Fruit fly (Drosophila melanogaster): ENCODE results near the gene CG8916.

DNA sequence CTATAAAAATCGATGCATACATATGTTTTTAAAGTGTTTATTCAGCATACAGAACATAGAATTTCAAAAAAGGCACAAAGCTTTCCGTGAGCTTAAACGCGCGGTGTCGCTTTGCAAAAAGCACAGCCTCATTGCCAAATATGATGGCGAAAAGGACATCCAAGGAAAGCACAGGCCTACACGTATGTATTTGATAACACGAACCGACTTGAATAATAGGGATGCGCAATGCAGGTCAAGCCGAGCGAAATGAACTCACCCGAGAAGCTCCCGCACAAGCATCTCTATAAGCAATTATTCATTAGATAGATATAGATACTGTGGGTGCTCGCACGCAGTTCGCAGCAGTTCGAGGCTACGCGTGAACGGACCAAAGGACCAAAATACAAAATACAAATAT is 3.0 kb downstream of the CG8916 start, which contains the start of gene Lcch3:
- TF ChIP-seq knrl (GFP tag; IDR thresholded peaks at IDR 0.05; ENCODE audit: partially characterized antibody) (no peak), CTCF (GFP tag; optimal IDR thresholded peaks at IDR 0.05) (no peak), tap (tag; optimal IDR thresholded peaks at IDR 0.05) (no peak), Dad (GFP tag; optimal IDR thresholded peaks at IDR 0.05) (no peak), CG7786 (GFP tag; optimal IDR thresholded peaks at IDR 0.05) (no peak)

Measured in whole organism, embryonic.